Fruit fly (Drosophila melanogaster) whole organism, embryonic: ENCODE data around the gene Cbp20.
A peak's percentile ranks its signal among the peaks of the same experiment; 100 is the strongest.

Experiments used
- Ada2b ChIP-seq: fragments of 200-800 bp; sonication (Bioruptor generic); IDR thresholded peaks from 2 replicates; pipeline ENCODE4 v1.3.6; 2022; ENCODE audit warnings: missing biosample characterization, missing genetic modification characterization
- Asciz ChIP-seq: fragments of 200-800 bp; sonication (Bioruptor generic); optimal IDR thresholded peaks from 2 replicates; lab custom pipeline; 2017; ENCODE audit warnings: missing biosample characterization, mild to moderate bottlenecking, missing genetic modification characterization, missing genetic modification reagents
- Atf3 ChIP-seq: fragments of 200-800 bp; sonication (Bioruptor generic); optimal IDR thresholded peaks from 3 replicates; lab custom pipeline; 2016; ENCODE audit warnings: missing biosample characterization, missing genetic modification characterization
- CG10209 ChIP-seq: fragments of 200-800 bp; sonication (Bioruptor generic); optimal IDR thresholded peaks from 3 replicates; lab custom pipeline; 2017; ENCODE audit warnings: missing biosample characterization, mild to moderate bottlenecking, missing genetic modification characterization, missing genetic modification reagents
- CG12219 ChIP-seq: fragments of 200-800 bp; sonication (Bioruptor generic); optimal IDR thresholded peaks from 3 replicates; lab custom pipeline; 2018; ENCODE audit warnings: missing biosample characterization, mild to moderate bottlenecking, missing genetic modification characterization
- CG14441 ChIP-seq: fragments of 200-800 bp; sonication (Bioruptor generic); IDR thresholded peaks from 2 replicates; pipeline ENCODE4 v1.3.6; 2022; ENCODE audit warnings: missing biosample characterization, missing genetic modification characterization
- CG14965 ChIP-seq: fragments of 200-800 bp; sonication (Bioruptor generic); optimal IDR thresholded peaks from 2 replicates; lab custom pipeline; 2016; ENCODE audit warnings: missing biosample characterization, missing genetic modification characterization, borderline replicate concordance
- CG15073 ChIP-seq: fragments of 200-800 bp; sonication (Bioruptor generic); optimal IDR thresholded peaks from 2 replicates; lab custom pipeline; 2016; ENCODE audit warnings: missing biosample characterization, missing genetic modification characterization
- CG15479 ChIP-seq: fragments of 200-800 bp; sonication (Bioruptor generic); optimal IDR thresholded peaks from 3 replicates; lab custom pipeline; 2019; ENCODE audit warnings: missing biosample characterization, mild to moderate bottlenecking, missing genetic modification characterization, moderate library complexity
- CG15696 ChIP-seq: fragments of 200-800 bp; sonication (Bioruptor generic); optimal IDR thresholded peaks from 2 replicates; lab custom pipeline; 2019; ENCODE audit warnings: missing biosample characterization, mild to moderate bottlenecking, missing genetic modification characterization, moderate library complexity
- CG17361 ChIP-seq: fragments of 200-800 bp; sonication (Bioruptor generic); IDR thresholded peaks from 3 replicates; pipeline ENCODE4 v1.3.6; 2022; ENCODE audit warnings: missing biosample characterization, missing genetic modification characterization
- CG3995 ChIP-seq: fragments of 200-800 bp; sonication (Bioruptor generic); optimal IDR thresholded peaks from 3 replicates; lab custom pipeline; 2016; ENCODE audit warnings: missing biosample characterization, missing genetic modification characterization
- CG6654 ChIP-seq: fragments of 200-800 bp; sonication (Bioruptor generic); optimal IDR thresholded peaks from 2 replicates; lab custom pipeline; 2017; ENCODE audit warnings: missing biosample characterization, mild to moderate bottlenecking, missing genetic modification characterization
- CG6683 ChIP-seq: fragments of 200-800 bp; sonication (Bioruptor generic); optimal IDR thresholded peaks from 2 replicates; lab custom pipeline; 2017; ENCODE audit warnings: missing biosample characterization, mild to moderate bottlenecking, missing genetic modification characterization, missing genetic modification reagents
- CG6813 ChIP-seq: fragments of 200-800 bp; sonication (Bioruptor generic); optimal IDR thresholded peaks from 2 replicates; lab custom pipeline; 2017; ENCODE audit warnings: missing biosample characterization, missing genetic modification characterization, mild to moderate bottlenecking, moderate library complexity, missing genetic modification reagents
- CG8388 ChIP-seq: fragments of 200-800 bp; sonication (Bioruptor generic); optimal IDR thresholded peaks from 2 replicates; lab custom pipeline; 2019; ENCODE audit warnings: missing biosample characterization, mild to moderate bottlenecking, missing genetic modification characterization, moderate library complexity
- CTCF ChIP-seq: fragments of 200-800 bp; sonication (Bioruptor generic); optimal IDR thresholded peaks from 2 replicates; lab custom pipeline; 2017; ENCODE audit warnings: missing biosample characterization, mild to moderate bottlenecking, missing genetic modification characterization, moderate library complexity
- D19A ChIP-seq: fragments of 200-800 bp; optimal IDR thresholded peaks from 3 replicates; lab custom pipeline; 2019; ENCODE audit warnings: missing biosample characterization, mild to moderate bottlenecking, missing genetic modification characterization, moderate library complexity
- E2f1 ChIP-seq: fragments of 200-800 bp; sonication (Bioruptor generic); IDR thresholded peaks from 2 replicates; pipeline ENCODE4 v1.3.6; 2022; ENCODE audit warnings: missing biosample characterization, missing genetic modification characterization
- Elba2 ChIP-seq: fragments of 200-800 bp; sonication (Bioruptor generic); optimal IDR thresholded peaks from 3 replicates; lab custom pipeline; 2016; ENCODE audit warnings: missing biosample characterization, missing genetic modification characterization
- GATAe ChIP-seq: fragments of 200-800 bp; sonication (Bioruptor generic); conservative IDR thresholded peaks from 2 replicates; pipeline ENCODE4 v1.3.6; 2022; ENCODE audit warnings: missing biosample characterization, missing genetic modification characterization
- HLHmδ ChIP-seq: fragments of 200-800 bp; sonication (Bioruptor generic); optimal IDR thresholded peaks from 2 replicates; lab custom pipeline; 2018; ENCODE audit warnings: missing biosample characterization, mild to moderate bottlenecking, missing genetic modification characterization, moderate library complexity
- Hsf ChIP-seq: fragments of 200-800 bp; sonication (Bioruptor generic); optimal IDR thresholded peaks from 3 replicates; lab custom pipeline; 2016; ENCODE audit warnings: missing biosample characterization, missing genetic modification characterization
- Mes4 ChIP-seq: fragments of 200-800 bp; sonication (Bioruptor generic); optimal IDR thresholded peaks from 2 replicates; lab custom pipeline; 2016; ENCODE audit warnings: missing biosample characterization, missing genetic modification characterization
- Nf-YA ChIP-seq: fragments of 200-800 bp; sonication (Bioruptor generic); IDR thresholded peaks from 2 replicates; pipeline ENCODE4 v1.3.6; 2022; ENCODE audit warnings: missing biosample characterization, missing genetic modification characterization
- Rfx ChIP-seq: fragments of 200-800 bp; sonication (Bioruptor generic); IDR thresholded peaks from 2 replicates; pipeline ENCODE4 v1.3.6; 2022; ENCODE audit warnings: missing biosample characterization, missing genetic modification characterization
- Sry-δ ChIP-seq: fragments of 200-800 bp; sonication (Bioruptor generic); optimal IDR thresholded peaks from 2 replicates; lab custom pipeline; 2016; ENCODE audit warnings: missing biosample characterization, missing genetic modification characterization
- Xrp1 ChIP-seq: fragments of 200-800 bp; sonication (Bioruptor generic); IDR thresholded peaks from 2 replicates; pipeline ENCODE4 v1.3.6; 2022; ENCODE audit warnings: missing biosample characterization, missing genetic modification characterization
- ab ChIP-seq: fragments of 200-800 bp; sonication (Bioruptor generic); optimal IDR thresholded peaks from 2 replicates; lab custom pipeline; 2016; ENCODE audit warnings: missing biosample characterization, missing genetic modification characterization
- ac ChIP-seq: fragments of 200-800 bp; sonication (Bioruptor generic); optimal IDR thresholded peaks from 3 replicates; lab custom pipeline; 2017; ENCODE audit warnings: missing biosample characterization, mild to moderate bottlenecking, missing genetic modification characterization
- bab2 ChIP-seq: fragments of 200-800 bp; sonication (Bioruptor generic); optimal IDR thresholded peaks from 2 replicates; lab custom pipeline; 2016; ENCODE audit warnings: missing biosample characterization, missing genetic modification characterization
- br ChIP-seq: fragments of >200 bp; optimal IDR thresholded peaks from 2 replicates; lab custom pipeline; 2017
- chif ChIP-seq, 2 experiments: fragments of 200-800 bp; sonication (Bioruptor generic); optimal IDR thresholded peaks; 3 replicates each; lab custom pipeline; 2016; ENCODE audit warnings: missing biosample characterization in 2 of 2, missing genetic modification characterization in 2 of 2
- chinmo ChIP-seq: fragments of 200-800 bp; sonication (Bioruptor generic); IDR thresholded peaks from 4 replicates; pipeline ENCODE4 v1.3.6; 2022; ENCODE audit warnings: missing biosample characterization, missing genetic modification characterization; ENCODE audit not compliant: partially characterized antibody
- disco-r ChIP-seq: fragments of 200-800 bp; sonication (Bioruptor generic); optimal IDR thresholded peaks from 2 replicates; lab custom pipeline; 2016; ENCODE audit warnings: missing biosample characterization, missing genetic modification characterization
- dysf ChIP-seq: fragments of 200-800 bp; sonication (Bioruptor generic); IDR thresholded peaks from 3 replicates; pipeline ENCODE4 v1.3.6; 2022; ENCODE audit warnings: missing biosample characterization, missing genetic modification characterization
- esg ChIP-seq: fragments of 200-800 bp; sonication (Bioruptor generic); conservative IDR thresholded peaks from 2 replicates; pipeline ENCODE4 v1.3.6; 2022; ENCODE audit warnings: missing biosample characterization, missing genetic modification characterization
- eyg ChIP-seq: fragments of 200-800 bp; sonication (Bioruptor generic); optimal IDR thresholded peaks from 3 replicates; lab custom pipeline; 2016; ENCODE audit warnings: missing biosample characterization, missing genetic modification characterization
- gce ChIP-seq: fragments of 200-800 bp; sonication (Bioruptor generic); IDR thresholded peaks from 3 replicates; pipeline ENCODE4 v1.3.6; 2022; ENCODE audit warnings: missing biosample characterization, missing genetic modification characterization
- lola ChIP-seq, 3 experiments: fragments of >200 bp in 2 of 3; fragments of 200-800 bp in 1 of 3; sonication (Bioruptor generic) in 1 of 3; optimal IDR thresholded peaks; 2 replicates each; lab custom pipeline; 2017 to 2019; ENCODE audit warnings: missing biosample characterization in 3 of 3, missing genetic modification characterization in 3 of 3, mild to moderate bottlenecking in 1 of 3, moderate library complexity in 1 of 3
- maf-S ChIP-seq: fragments of 200-800 bp; sonication (Bioruptor generic); optimal IDR thresholded peaks from 2 replicates; lab custom pipeline; 2016; ENCODE audit warnings: missing biosample characterization, missing genetic modification characterization
- nerfin-2 ChIP-seq: fragments of 200-800 bp; sonication (Bioruptor generic); IDR thresholded peaks from 2 replicates; pipeline ENCODE4 v1.3.6; 2022; ENCODE audit warnings: missing biosample characterization, missing genetic modification characterization; ENCODE audit not compliant: partially characterized antibody
- onecut ChIP-seq: fragments of 200-800 bp; sonication (Bioruptor generic); IDR thresholded peaks from 2 replicates; pipeline ENCODE4 v1.3.6; 2022; ENCODE audit warnings: missing biosample characterization, missing genetic modification characterization
- sd ChIP-seq: fragments of 200-800 bp; sonication (Bioruptor generic); optimal IDR thresholded peaks from 3 replicates; lab custom pipeline; 2018; ENCODE audit warnings: missing biosample characterization, mild to moderate bottlenecking, missing genetic modification characterization, moderate library complexity
- ssp ChIP-seq: fragments of 200-800 bp; sonication (Bioruptor generic); IDR thresholded peaks from 2 replicates; pipeline ENCODE4 v1.3.6; 2022; ENCODE audit warnings: missing biosample characterization, missing genetic modification characterization
- tll ChIP-seq, 2 experiments: fragments of 200-800 bp in 1 of 2; fragments of >200 bp in 1 of 2; sonication (Bioruptor generic) in 1 of 2; optimal IDR thresholded peaks; 2 replicates each; lab custom pipeline; 2017 to 2019; ENCODE audit warnings: missing biosample characterization in 2 of 2, missing genetic modification characterization in 2 of 2, mild to moderate bottlenecking in 1 of 2, moderate library complexity in 1 of 2
- tx ChIP-seq: fragments of 200-800 bp; sonication (Bioruptor generic); optimal IDR thresholded peaks from 2 replicates; lab custom pipeline; 2016; ENCODE audit warnings: missing biosample characterization, missing genetic modification characterization
- usp ChIP-seq: fragments of >200 bp; optimal IDR thresholded peaks from 2 replicates; lab custom pipeline; 2017; ENCODE audit warnings: missing biosample characterization, missing genetic modification characterization
- z ChIP-seq: fragments of 200-800 bp; sonication (Bioruptor generic); IDR thresholded peaks from 3 replicates; pipeline ENCODE4 v1.3.6; 2022; ENCODE audit warnings: missing biosample characterization, missing genetic modification characterization

The Cbp20 gene

DNA sequence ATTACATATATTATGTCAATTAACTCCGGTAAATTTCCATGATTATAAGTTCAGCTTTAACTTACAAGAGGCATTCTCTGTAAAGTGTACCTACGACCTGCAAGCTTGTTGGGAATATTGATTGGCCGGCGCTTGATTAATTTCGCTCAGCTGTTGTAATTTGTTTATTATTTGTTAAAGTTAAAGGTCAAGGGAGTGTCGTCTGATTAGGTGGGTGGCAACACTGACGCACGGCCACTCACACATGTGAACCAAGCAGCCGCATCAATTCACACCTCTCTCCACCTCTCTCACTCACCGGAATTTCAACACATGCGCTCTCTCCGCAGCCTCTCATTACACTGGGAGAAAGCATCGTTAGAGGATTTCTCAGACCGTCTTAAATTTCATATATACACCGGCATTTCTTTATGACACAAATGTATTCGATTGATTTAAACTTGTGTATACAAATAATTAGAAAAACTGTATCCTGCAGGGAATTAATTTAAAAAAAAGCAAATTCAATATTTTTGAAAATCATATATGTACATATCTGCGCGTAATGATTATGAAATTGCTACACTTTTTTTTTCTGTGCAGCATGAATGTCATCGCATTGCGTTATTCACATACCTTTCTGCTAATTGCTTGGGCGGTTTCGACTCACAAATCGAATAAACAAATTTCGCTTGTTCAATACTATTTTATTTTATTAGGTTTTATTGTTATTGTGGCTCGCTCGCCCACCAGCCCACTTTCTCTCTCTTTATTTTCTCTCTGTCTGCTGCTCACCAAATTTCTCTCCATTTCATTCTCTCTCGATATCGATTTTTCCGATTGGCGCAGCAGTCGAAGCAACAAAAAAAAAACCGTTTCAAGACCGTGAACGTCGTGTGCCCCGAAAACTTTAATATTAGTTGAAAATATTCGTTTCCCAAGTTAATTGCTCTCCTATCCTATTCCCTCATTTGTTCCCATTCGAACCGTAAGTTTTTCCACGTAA is 7.8 kb downstream of the Cbp20 start (continued):
- 0 out of 3 replicates have a peak, but pooled peaks have one; percentile 7 for TF ChIP-seq z (GFP tag; lab: Robert Waterston, UW)
- TF ChIP-seq CG6654, result peak; percentile 82
- TF ChIP-seq bab2 (GFP tag; lab: Kevin White, UChicago), result peak; percentile 92
- TF ChIP-seq CG12219 (GFP tag; lab: Kevin White, UChicago), result peak; percentile 96
- TF ChIP-seq Atf3 (GFP tag; lab: Kevin White, UChicago), result peak; percentile 88
- TF ChIP-seq CG3995 (GFP tag; lab: Kevin White, UChicago), result peak; percentile 66
- TF ChIP-seq D19A, result peak; percentile 92
- peak; percentile 86 for TF ChIP-seq E2f1
- peak in 1 of 3 experiments; percentile 94 for TF ChIP-seq lola (GFP tag; optimal IDR thresholded peaks at IDR 0.05; lab: Kevin White, UChicago)
- TF ChIP-seq CG15073, result peak; percentile 63
- peak; percentile 95 for TF ChIP-seq Asciz (GFP tag; lab: Kevin White, UChicago)
- peak; percentile 45 for TF ChIP-seq CG15479
- TF ChIP-seq dysf (GFP tag; lab: Robert Waterston, UW), result peak; percentile 92
- TF ChIP-seq CG10209, result peak; percentile 93
- TF ChIP-seq tx (GFP tag; lab: Kevin White, UChicago), result peak; percentile 83
- TF ChIP-seq CG15696 (tag; lab: Kevin White, UChicago), result peak; percentile 91
- TF ChIP-seq Mes4 (GFP tag; lab: Kevin White, UChicago), result peak; percentile 90
- TF ChIP-seq Xrp1 (GFP tag; lab: Robert Waterston, UW), result peak; percentile 93
- no peak for TF ChIP-seq br
- TF ChIP-seq CG14441 (GFP tag; lab: Robert Waterston, UW), result peak; percentile 87
- TF ChIP-seq CTCF, result peak; percentile 48
- peak; percentile 84 for TF ChIP-seq Ada2b (GFP tag; lab: Robert Waterston, UW)
- TF ChIP-seq GATAe, result peak; percentile 65
- peak; percentile 90 for TF ChIP-seq CG6683
- peak; percentile 92 for TF ChIP-seq CG8388 (GFP tag; lab: Kevin White, UChicago)
- peak; percentile 95 for TF ChIP-seq Hsf
- peak; percentile 94 for TF ChIP-seq sd
- peak; percentile 80 for TF ChIP-seq ab (GFP tag; lab: Kevin White, UChicago)
- TF ChIP-seq CG17361, result peak; percentile 98
- no peak for TF ChIP-seq nerfin-2 (GFP tag; lab: Robert Waterston, UW)
- TF ChIP-seq Sry-δ (GFP tag; lab: Kevin White, UChicago), result peak; percentile 55
- no peak for TF ChIP-seq usp (GFP tag; lab: Kevin White, UChicago)
- peak; percentile 79 for TF ChIP-seq eyg
- peak; percentile 86 for TF ChIP-seq esg (GFP tag; lab: Robert Waterston, UW)
- TF ChIP-seq maf-S (GFP tag; lab: Kevin White, UChicago), result peak; percentile 90
- TF ChIP-seq Elba2 (GFP tag; lab: Kevin White, UChicago), result peak; percentile 66
- TF ChIP-seq Rfx, result peak; percentile 84
- TF ChIP-seq onecut, result peak; percentile 100
- TF ChIP-seq tll (GFP tag; optimal IDR thresholded peaks at IDR 0.05; lab: Kevin White, UChicago), result peak in 1 of 2 experiments; percentile 52
- peak; percentile 78 for TF ChIP-seq ac (GFP tag; lab: Kevin White, UChicago)
- TF ChIP-seq chinmo (GFP tag; lab: Robert Waterston, UW), result 0 out of 4 replicates have a peak, but pooled peaks have one; percentile 32
- peak; percentile 70 for TF ChIP-seq Nf-YA (GFP tag; lab: Robert Waterston, UW)
- TF ChIP-seq ssp, result peak; percentile 81
- peak; percentile 82 for TF ChIP-seq disco-r (GFP tag; lab: Kevin White, UChicago)
- TF ChIP-seq HLHmδ, result no peak
- TF ChIP-seq CG14965 (GFP tag; lab: Kevin White, UChicago), result peak; percentile 70
- peak; percentile 79; the same call in 2 of the 3 replicates for TF ChIP-seq gce
- TF ChIP-seq CG6813 (GFP tag; lab: Kevin White, UChicago), result peak; percentile 89
- TF ChIP-seq chif (GFP tag; optimal IDR thresholded peaks at IDR 0.05; lab: Kevin White, UChicago), result peak; percentile 88 to 93
